Fruit fly (Drosophila melanogaster) whole organism, embryonic: ENCODE measurements around the gene nerfin-2.

Experiments
- B-H2 ChIP-seq: fragments of 200-800 bp; sonication (Bioruptor generic); optimal IDR thresholded peaks from 2 replicates; lab custom pipeline; 2018; ENCODE audit warnings: missing biosample characterization, mild to moderate bottlenecking, missing genetic modification characterization
- CG10267 ChIP-seq: fragments of 200-800 bp; sonication (Bioruptor generic); optimal IDR thresholded peaks from 2 replicates; lab custom pipeline; 2018; ENCODE audit warnings: missing biosample characterization, mild to moderate bottlenecking, missing genetic modification characterization, moderate library complexity
- CG10462 ChIP-seq: fragments of 200-800 bp; sonication (Bioruptor generic); optimal IDR thresholded peaks from 2 replicates; lab custom pipeline; 2016; ENCODE audit warnings: missing biosample characterization, missing genetic modification characterization
- CG11398 ChIP-seq: fragments of 200-800 bp; sonication (Bioruptor generic); optimal IDR thresholded peaks from 2 replicates; lab custom pipeline; 2016; ENCODE audit warnings: missing biosample characterization, missing genetic modification characterization
- CG11560 ChIP-seq: fragments of 200-800 bp; sonication (Bioruptor generic); IDR thresholded peaks from 3 replicates; pipeline ENCODE4 v1.3.6; 2022; ENCODE audit warnings: missing biosample characterization, missing genetic modification characterization
- CG13123 ChIP-seq: fragments of 200-800 bp; sonication (Bioruptor generic); optimal IDR thresholded peaks from 2 replicates; lab custom pipeline; 2016; ENCODE audit warnings: missing biosample characterization, missing genetic modification characterization
- CG14710 ChIP-seq: fragments of 200-800 bp; sonication (Bioruptor generic); optimal IDR thresholded peaks from 3 replicates; lab custom pipeline; 2019; ENCODE audit warnings: missing biosample characterization, mild to moderate bottlenecking, missing genetic modification characterization, moderate library complexity
- CG17186 ChIP-seq: fragments of 200-800 bp; sonication (Bioruptor generic); optimal IDR thresholded peaks from 3 replicates; lab custom pipeline; 2017; ENCODE audit warnings: missing biosample characterization, missing genetic modification reagents, missing genetic modification characterization
- CG17829 ChIP-seq: fragments of 200-800 bp; optimal IDR thresholded peaks from 2 replicates; lab custom pipeline; 2019; ENCODE audit warnings: missing biosample characterization, mild to moderate bottlenecking, missing genetic modification characterization, moderate library complexity
- CG2202 ChIP-seq: fragments of 200-800 bp; sonication (Bioruptor generic); optimal IDR thresholded peaks from 2 replicates; lab custom pipeline; 2018; ENCODE audit warnings: missing biosample characterization, mild to moderate bottlenecking, missing genetic modification characterization
- CG3163 ChIP-seq: fragments of 200-800 bp; sonication (Bioruptor generic); optimal IDR thresholded peaks from 3 replicates; lab custom pipeline; 2016; ENCODE audit warnings: missing biosample characterization, missing genetic modification characterization
- CG33557 ChIP-seq: fragments of 200-800 bp; sonication (Bioruptor generic); optimal IDR thresholded peaks from 2 replicates; lab custom pipeline; 2019; ENCODE audit warnings: missing biosample characterization, mild to moderate bottlenecking, missing genetic modification characterization, moderate library complexity
- CG4854 ChIP-seq: fragments of 200-800 bp; sonication (Bioruptor generic); optimal IDR thresholded peaks from 2 replicates; lab custom pipeline; 2016; ENCODE audit warnings: missing biosample characterization, missing genetic modification characterization, inconsistent platforms
- CG6254 ChIP-seq: fragments of 200-800 bp; sonication (Bioruptor generic); optimal IDR thresholded peaks from 3 replicates; lab custom pipeline; 2017; ENCODE audit warnings: mild to moderate bottlenecking, missing biosample characterization, missing genetic modification reagents, missing genetic modification characterization
- CG6654 ChIP-seq: fragments of 200-800 bp; sonication (Bioruptor generic); optimal IDR thresholded peaks from 2 replicates; lab custom pipeline; 2017; ENCODE audit warnings: missing biosample characterization, mild to moderate bottlenecking, missing genetic modification characterization
- CHES-1-like ChIP-seq: fragments of 200-800 bp; sonication (Bioruptor generic); optimal IDR thresholded peaks from 2 replicates; lab custom pipeline; 2016; ENCODE audit warnings: missing biosample characterization, missing genetic modification characterization
- Chrac-16 ChIP-seq: fragments of 200-800 bp; sonication (Bioruptor generic); optimal IDR thresholded peaks from 3 replicates; lab custom pipeline; 2016; ENCODE audit warnings: missing biosample characterization, missing genetic modification characterization
- CkIIα-i1 ChIP-seq: fragments of 200-800 bp; sonication (Bioruptor generic); IDR thresholded peaks from 2 replicates; pipeline ENCODE4 v1.3.6; 2022; ENCODE audit warnings: missing biosample characterization, missing genetic modification characterization
- CrebB ChIP-seq: fragments of 200-800 bp; sonication (Bioruptor generic); optimal IDR thresholded peaks from 3 replicates; lab custom pipeline; 2018; ENCODE audit warnings: missing biosample characterization, mild to moderate bottlenecking, missing genetic modification characterization
- Dll ChIP-seq: fragments of 200-800 bp; sonication (Bioruptor generic); IDR thresholded peaks from 4 replicates; pipeline ENCODE4 v1.3.6; 2022; ENCODE audit warnings: missing biosample characterization, missing genetic modification characterization; ENCODE audit not compliant: partially characterized antibody
- Ets97D ChIP-seq: fragments of 200-800 bp; sonication (Bioruptor generic); optimal IDR thresholded peaks from 3 replicates; lab custom pipeline; 2016; ENCODE audit warnings: missing biosample characterization, missing genetic modification characterization
- HLH3B ChIP-seq: fragments of 200-800 bp; sonication (Bioruptor generic); IDR thresholded peaks from 2 replicates; pipeline ENCODE4 v1.3.6; 2022; ENCODE audit warnings: missing biosample characterization, missing genetic modification characterization
- Hand ChIP-seq: fragments of 200-800 bp; sonication (Bioruptor generic); optimal IDR thresholded peaks from 2 replicates; lab custom pipeline; 2017; ENCODE audit warnings: mild to moderate bottlenecking, missing biosample characterization, missing genetic modification reagents, missing genetic modification characterization
- Kr ChIP-seq: fragments of 200-800 bp; sonication (Bioruptor generic); optimal IDR thresholded peaks from 2 replicates; lab custom pipeline; 2017; ENCODE audit warnings: missing biosample characterization, mild to moderate bottlenecking, missing genetic modification characterization
- Med ChIP-seq: fragments of 200-800 bp; sonication (Bioruptor generic); peaks from one replicate; lab custom pipeline; 2016; ENCODE audit warnings: missing biosample characterization, missing genetic modification characterization, mild to moderate bottlenecking, inconsistent platforms, moderate library complexity
- Neu2 ChIP-seq: fragments of 200-800 bp; sonication (Bioruptor generic); optimal IDR thresholded peaks from 3 replicates; lab custom pipeline; 2016; ENCODE audit warnings: missing biosample characterization, missing genetic modification characterization, borderline replicate concordance
- NfI ChIP-seq: fragments of 200-800 bp; sonication (Bioruptor generic); optimal IDR thresholded peaks from 3 replicates; lab custom pipeline; 2018; ENCODE audit warnings: missing biosample characterization, mild to moderate bottlenecking, missing genetic modification characterization, moderate library complexity
- Pdp1 ChIP-seq, 2 experiments: fragments of 200-800 bp; sonication (Bioruptor generic); optimal IDR thresholded peaks; 3 replicates each; lab custom pipeline; 2016; ENCODE audit warnings: missing biosample characterization in 2 of 2, missing genetic modification characterization in 2 of 2, mild to moderate bottlenecking in 1 of 2, moderate library complexity in 1 of 2
- Ptx1 ChIP-seq: fragments of 200-800 bp; sonication (Bioruptor generic); IDR thresholded peaks from 2 replicates; pipeline ENCODE4 v1.3.6; 2022; ENCODE audit warnings: missing biosample characterization, missing genetic modification characterization
- Rfx ChIP-seq: fragments of 200-800 bp; sonication (Bioruptor generic); IDR thresholded peaks from 2 replicates; pipeline ENCODE4 v1.3.6; 2022; ENCODE audit warnings: missing biosample characterization, missing genetic modification characterization
- al ChIP-seq: fragments of 200-800 bp; sonication (Bioruptor generic); IDR thresholded peaks from 2 replicates; pipeline ENCODE4 v1.3.6; 2022; ENCODE audit warnings: missing biosample characterization, missing genetic modification characterization
- cg ChIP-seq: fragments of 200-800 bp; sonication (Bioruptor generic); optimal IDR thresholded peaks from 3 replicates; lab custom pipeline; 2019; ENCODE audit warnings: missing biosample characterization, mild to moderate bottlenecking, missing genetic modification characterization, moderate library complexity
- croc ChIP-seq: fragments of 200-800 bp; sonication (Bioruptor generic); conservative IDR thresholded peaks from 3 replicates; pipeline ENCODE4 v1.3.6; 2022; ENCODE audit warnings: missing biosample characterization, missing genetic modification characterization
- cwo ChIP-seq: fragments of 200-800 bp; sonication (Bioruptor generic); optimal IDR thresholded peaks from 3 replicates; lab custom pipeline; 2017; ENCODE audit warnings: missing biosample characterization, missing genetic modification characterization, mild to moderate bottlenecking, moderate library complexity, missing genetic modification reagents
- eve ChIP-seq, 2 experiments: fragments of >200 bp; optimal IDR thresholded peaks; 2 replicates each; lab custom pipeline; 2017; ENCODE audit warnings: missing biosample characterization in 2 of 2, missing genetic modification characterization in 2 of 2
- ftz-f1 ChIP-seq: fragments of 200-800 bp; sonication (Bioruptor generic); optimal IDR thresholded peaks from 2 replicates; lab custom pipeline; 2016; ENCODE audit warnings: missing biosample characterization, missing genetic modification characterization
- insv ChIP-seq, 2 experiments: fragments of 200-800 bp; sonication (Bioruptor generic); optimal IDR thresholded peaks; 3 replicates each; lab custom pipeline; 2016 to 2018; ENCODE audit warnings: missing biosample characterization in 2 of 2, missing genetic modification characterization in 2 of 2
- kay ChIP-seq: fragments of 200-800 bp; sonication (Bioruptor generic); optimal IDR thresholded peaks from 2 replicates; lab custom pipeline; 2016; ENCODE audit warnings: missing biosample characterization, missing genetic modification characterization
- knrl ChIP-seq: fragments of 200-800 bp; sonication (Bioruptor generic); IDR thresholded peaks from 3 replicates; pipeline ENCODE4 v1.3.6; 2022; ENCODE audit warnings: missing biosample characterization, missing genetic modification characterization; ENCODE audit not compliant: partially characterized antibody
- mirr ChIP-seq: fragments of 200-800 bp; sonication (Bioruptor generic); optimal IDR thresholded peaks from 3 replicates; lab custom pipeline; 2018; ENCODE audit warnings: missing biosample characterization, mild to moderate bottlenecking, missing genetic modification characterization
- nerfin-1 ChIP-seq: fragments of 200-800 bp; sonication (Bioruptor generic); optimal IDR thresholded peaks from 3 replicates; lab custom pipeline; 2019; ENCODE audit warnings: missing biosample characterization, mild to moderate bottlenecking, missing genetic modification characterization, moderate library complexity
- nerfin-2 ChIP-seq: fragments of 200-800 bp; sonication (Bioruptor generic); IDR thresholded peaks from 2 replicates; pipeline ENCODE4 v1.3.6; 2022; ENCODE audit warnings: missing biosample characterization, missing genetic modification characterization; ENCODE audit not compliant: partially characterized antibody
- peb ChIP-seq: fragments of 200-800 bp; sonication (Bioruptor generic); IDR thresholded peaks from 2 replicates; pipeline ENCODE4 v1.3.6; 2022; ENCODE audit warnings: missing biosample characterization, missing genetic modification characterization
- scrt ChIP-seq: fragments of 200-800 bp; sonication (Bioruptor generic); optimal IDR thresholded peaks from 2 replicates; lab custom pipeline; 2018; ENCODE audit warnings: missing biosample characterization, mild to moderate bottlenecking, missing genetic modification characterization, moderate library complexity
- so ChIP-seq: fragments of 200-800 bp; sonication (Bioruptor generic); IDR thresholded peaks from 3 replicates; pipeline ENCODE4 v1.3.6; 2022; ENCODE audit warnings: missing biosample characterization, missing genetic modification characterization
- sr ChIP-seq: fragments of 200-800 bp; sonication (Bioruptor generic); IDR thresholded peaks from 3 replicates; pipeline ENCODE4 v1.3.6; 2022; ENCODE audit warnings: missing biosample characterization, missing genetic modification characterization
- stwl ChIP-seq: fragments of 200-800 bp; sonication (Bioruptor generic); optimal IDR thresholded peaks from 3 replicates; lab custom pipeline; 2018; ENCODE audit warnings: missing biosample characterization, mild to moderate bottlenecking, missing genetic modification characterization, moderate library complexity
- unpg ChIP-seq: fragments of 200-800 bp; sonication (Bioruptor generic); optimal IDR thresholded peaks from 3 replicates; lab custom pipeline; 2018; ENCODE audit warnings: missing biosample characterization, mild to moderate bottlenecking, missing genetic modification characterization, moderate library complexity
- usp ChIP-seq: fragments of >200 bp; optimal IDR thresholded peaks from 2 replicates; lab custom pipeline; 2017; ENCODE audit warnings: missing biosample characterization, missing genetic modification characterization

nerfin-2 gene

dm6 chr3R:10048035-10048774 is 22.7 kb upstream of the nerfin-2 start (continued):
- TF ChIP-seq Pdp1 (GFP tag; optimal IDR thresholded peaks at IDR 0.05; lab: Kevin White, UChicago) (no peak), nerfin-2 (GFP tag; lab: Robert Waterston, UW) (peak; percentile 47; the same call in 1 of the 2 replicates), NfI (GFP tag; lab: Kevin White, UChicago) (peak; percentile 36), CG17186 (no peak), CG3163 (GFP tag; lab: Kevin White, UChicago) (no peak), Kr (GFP tag; lab: Kevin White, UChicago) (no peak), CG6654 (GFP tag; lab: Kevin White, UChicago) (no peak), eve (GFP tag; optimal IDR thresholded peaks at IDR 0.05; lab: Kevin White, UChicago) (no peak), unpg (GFP tag; lab: Kevin White, UChicago) (no peak), CG2202 (no peak), HLH3B (no peak), insv (GFP tag; optimal IDR thresholded peaks at IDR 0.05; lab: Kevin White, UChicago) (peak; percentile 83 to 98), nerfin-1 (tag; lab: Kevin White, UChicago) (no peak), CG14710 (tag; lab: Kevin White, UChicago) (peak; percentile 20), CkIIα-i1 (no peak), Dll (GFP tag; lab: Robert Waterston, UW) (no peak), CG33557 (no peak), CG10267 (tag; lab: Kevin White, UChicago) (peak; percentile 12), knrl (GFP tag; lab: Robert Waterston, UW) (no peak), CG11398 (GFP tag; lab: Kevin White, UChicago) (no peak), CHES-1-like (no peak), CG6254 (GFP tag; lab: Kevin White, UChicago) (no peak), Rfx (GFP tag; lab: Robert Waterston, UW) (no peak), CG10462 (GFP tag; lab: Kevin White, UChicago) (no peak), mirr (GFP tag; lab: Kevin White, UChicago) (no peak), Neu2 (GFP tag; lab: Kevin White, UChicago) (no peak), cwo (peak; percentile 16), cg (no peak), CrebB (tag; lab: Kevin White, UChicago) (no peak), usp (GFP tag; lab: Kevin White, UChicago) (no peak), croc (GFP tag; lab: Robert Waterston, UW) (no peak), ftz-f1 (GFP tag; lab: Kevin White, UChicago) (no peak), scrt (GFP tag; lab: Kevin White, UChicago) (peak; percentile 5), B-H2 (GFP tag; lab: Kevin White, UChicago) (no peak), CG11560 (tag; lab: Robert Waterston, UW) (no peak), Med (GFP tag; lab: Kevin White, UChicago) (peak; percentile 77), so (GFP tag; lab: Robert Waterston, UW) (no peak), Hand (GFP tag; lab: Kevin White, UChicago) (no peak), CG13123 (GFP tag; lab: Kevin White, UChicago) (no peak), CG17829 (tag; lab: Kevin White, UChicago) (peak; percentile 51), Ptx1 (peak; percentile 37; the same call in 1 of the 2 replicates), Ets97D (GFP tag; lab: Kevin White, UChicago) (no peak), CG4854 (GFP tag; lab: Kevin White, UChicago) (no peak), al (GFP tag; lab: Robert Waterston, UW) (no peak), peb (GFP tag; lab: Robert Waterston, UW) (0 out of 2 replicates have a peak, but pooled peaks have one; percentile 10), stwl (no peak), sr (GFP tag; lab: Robert Waterston, UW) (no peak), Chrac-16 (GFP tag; lab: Kevin White, UChicago) (no peak), kay (GFP tag; lab: Kevin White, UChicago) (no peak)
